Worm (Caenorhabditis elegans): ENCODE results near the gene M03E7.2.

- no peak for TF ChIP-seq Y79H2A.3 (GFP tag; conservative IDR thresholded peaks at IDR 0.05)
- TF ChIP-seq ztf-22 (GFP tag; optimal IDR thresholded peaks at IDR 0.05), result no peak
Measured at ce11 chrV:5582860-5583259, 34.5 kb upstream of the M03E7.2 start.

Measured in whole organism, young adult.